Fruit fly (Drosophila melanogaster): ENCODE data around the gene Srp72.

DNA sequence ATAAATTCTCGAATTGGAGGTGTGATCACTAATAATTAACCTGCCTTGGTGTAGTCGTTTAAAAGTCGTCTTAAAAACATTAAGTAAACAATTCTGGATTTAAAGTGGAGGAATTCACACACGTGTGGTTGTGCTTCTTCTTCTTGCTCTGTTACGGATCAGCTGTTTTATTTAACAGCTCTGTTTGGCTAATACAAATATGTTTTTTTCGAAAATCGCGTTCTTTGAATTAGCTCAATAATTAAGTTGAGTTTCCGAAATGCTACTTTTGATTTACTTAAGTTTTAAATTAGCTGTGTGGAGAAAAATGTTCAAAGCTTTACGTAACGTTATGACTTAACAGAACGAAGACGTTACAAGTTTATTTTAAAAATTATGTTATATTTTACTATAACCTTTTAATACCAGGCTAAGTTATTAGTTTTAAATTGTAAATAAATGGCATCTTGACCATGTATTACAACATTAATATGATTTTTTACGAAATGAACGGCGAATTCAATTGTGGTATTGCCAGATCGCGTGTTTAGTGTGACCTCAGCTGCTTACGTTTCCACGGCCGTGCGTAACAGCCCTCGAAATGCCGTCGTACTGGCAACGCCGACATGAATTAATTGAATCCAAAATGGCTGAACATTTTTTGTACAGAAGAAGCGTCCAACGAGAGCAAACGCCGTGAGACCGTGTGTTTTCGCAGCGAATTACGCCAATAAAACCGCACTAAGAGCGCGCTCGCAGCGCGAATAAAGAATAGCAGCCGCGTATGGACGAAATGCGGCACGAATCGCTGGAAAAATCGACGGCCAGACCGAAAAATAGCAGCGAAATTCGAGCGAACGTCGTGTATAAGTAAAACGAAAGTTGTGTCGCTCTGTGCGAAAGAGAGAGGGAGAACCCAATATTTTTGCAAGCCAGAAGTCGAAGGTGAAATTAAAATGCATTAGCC lies 4.3 kb downstream of the Srp72 start, which contains the start of the genes Pus1 and bon:
- TF ChIP-seq ovo (GFP tag; optimal IDR thresholded peaks at IDR 0.05) (no peak), CG1620 (GFP tag; optimal IDR thresholded peaks at IDR 0.05) (peak; percentile 41), CG7045 (GFP tag; optimal IDR thresholded peaks at IDR 0.05) (no peak), kay (GFP tag; ENCODE audit: borderline replicate concordance) (no peak), CG33017 (tag; optimal IDR thresholded peaks at IDR 0.05) (no peak), bab1 (GFP tag; optimal IDR thresholded peaks at IDR 0.05) (peak; percentile 18), Crg-1 (GFP tag; optimal IDR thresholded peaks at IDR 0.05) (no peak), pad (GFP tag; optimal IDR thresholded peaks at IDR 0.05) (no peak)

Measured in whole organism, adult.